Worm (Caenorhabditis elegans) whole organism, L4/young adult: Measurements from ENCODE around the gene nra-3.

Experiments used
- W03F9.2 ChIP-seq: fragments of 150-350 bp; optimal IDR thresholded peaks from 2 replicates; lab custom pipeline; 2014; ENCODE audit warnings: missing biosample characterization, missing genetic modification characterization
- him-1 ChIP-seq: sonication (generic microtip); optimal IDR thresholded peaks from 2 replicates; lab custom pipeline; 2016; ENCODE audit warnings: missing genotype, missing genetic modification reagents, missing genetic modification characterization, missing compliant biosample characterization

- TF ChIP-seq him-1 (no peak), W03F9.2 (no peak)
Observed at ce11 chrX:9924962-9925361, 6.3 kb downstream of the nra-3 start, which contains the start of gene ugt-23.
